Worm (Caenorhabditis elegans) whole organism, L4/young adult: ENCODE measurements around the gene C44H9.7.

Experiments
- W03F9.2 ChIP-seq: fragments of 150-350 bp; optimal IDR thresholded peaks from 2 replicates; lab custom pipeline; 2014; ENCODE audit warnings: missing biosample characterization, missing genetic modification characterization
- him-1 ChIP-seq: sonication (generic microtip); optimal IDR thresholded peaks from 2 replicates; lab custom pipeline; 2016; ENCODE audit warnings: missing genotype, missing genetic modification reagents, missing genetic modification characterization, missing compliant biosample characterization

DNA sequence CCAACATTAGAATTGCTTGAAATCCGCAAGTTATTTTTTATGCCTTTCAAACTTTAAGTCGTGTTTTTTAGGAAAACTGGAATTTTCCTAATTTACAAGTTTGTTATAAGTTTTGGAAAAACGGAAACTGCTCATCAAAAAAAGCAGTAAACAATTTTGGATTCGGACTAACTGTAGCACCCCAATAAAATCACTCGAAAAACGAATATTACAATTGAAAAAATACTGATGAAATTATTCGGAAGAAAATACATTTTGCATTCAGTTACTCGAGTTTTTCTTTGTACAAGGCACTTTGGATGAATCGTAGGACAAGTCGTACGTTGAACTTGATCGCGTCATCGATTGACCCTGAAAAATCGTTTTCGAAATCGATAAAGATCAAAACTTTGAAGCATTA is 27.7 kb upstream of the C44H9.7 start:
- TF ChIP-seq him-1 (tag; lab: Kevin White, UChicago) (no peak), W03F9.2 (no peak)
